Worm (Caenorhabditis elegans) whole organism, L4 larva: ENCODE data around the gene cpna-1.

Experiments used
- F26F4.8 ChIP-seq: fragments of 200-800 bp; sonication (Bioruptor generic); conservative IDR thresholded peaks from 2 replicates; pipeline ENCODE4 v1.3.6; 2022; ENCODE audit warnings: missing genetic modification characterization, missing compliant biosample characterization
- F37D6.2 ChIP-seq: sonication (generic microtip); optimal IDR thresholded peaks from 2 replicates; lab custom pipeline; 2016; ENCODE audit warnings: mild to moderate bottlenecking, missing genetic modification characterization, missing compliant biosample characterization
- F44E2.7 ChIP-seq: fragments of 200-800 bp; sonication (Bioruptor generic); IDR thresholded peaks from 2 replicates; pipeline ENCODE4 v2.1.2; 2022; ENCODE audit warnings: missing genetic modification characterization, missing compliant biosample characterization
- ZK337.2 ChIP-seq: fragments of 200-800 bp; sonication (Bioruptor generic); IDR thresholded peaks from 2 replicates; pipeline ENCODE4 v1.3.6; 2022; ENCODE audit warnings: missing genetic modification reagents, missing genetic modification characterization, missing compliant biosample characterization
- aha-1 ChIP-seq: fragments of 150-350 bp; peaks from one replicate; lab custom pipeline; 2014; ENCODE audit warnings: missing biosample characterization, missing genetic modification characterization
- arid-1 ChIP-seq: fragments of 200-800 bp; sonication (Bioruptor generic); conservative IDR thresholded peaks from 2 replicates; pipeline ENCODE4 v1.3.6; 2022; ENCODE audit warnings: missing genetic modification reagents, missing genetic modification characterization, missing compliant biosample characterization
- ceh-62 ChIP-seq: sonication (generic microtip); optimal IDR thresholded peaks from 2 replicates; lab custom pipeline; 2017; ENCODE audit warnings: missing biosample characterization, missing genetic modification characterization
- daf-8 ChIP-seq: fragments of 200-800 bp; sonication (Bioruptor generic); IDR thresholded peaks from 2 replicates; pipeline ENCODE4 v1.3.6; 2022; ENCODE audit warnings: missing genetic modification characterization, missing compliant biosample characterization
- dmd-9 ChIP-seq: fragments of 200-800 bp; sonication (Bioruptor generic); IDR thresholded peaks from 2 replicates; pipeline ENCODE4 v1.3.6; 2022; ENCODE audit warnings: missing genetic modification reagents, missing genetic modification characterization, missing compliant biosample characterization
- duxl-1 ChIP-seq: sonication (generic microtip); optimal IDR thresholded peaks from 2 replicates; lab custom pipeline; 2016; ENCODE audit warnings: mild to moderate bottlenecking, missing genetic modification characterization, moderate library complexity, missing compliant biosample characterization; ENCODE audit not compliant: poor library complexity
- dve-1 ChIP-seq: sonication (generic microtip); optimal IDR thresholded peaks from 2 replicates; lab custom pipeline; 2017; ENCODE audit warnings: antibody characterized with exemption, mild to moderate bottlenecking, missing genetic modification characterization, missing compliant biosample characterization; ENCODE audit not compliant: insufficient read depth
- egl-27 ChIP-seq: sonication (generic microtip); optimal IDR thresholded peaks from 3 replicates; lab custom pipeline; 2017; ENCODE audit warnings: missing biosample characterization, missing genetic modification reagents, missing genetic modification characterization
- hif-1 ChIP-seq, 2 experiments: sonication (generic microtip); optimal IDR thresholded peaks; 2 replicates each; lab custom pipeline; 2016 to 2017; ENCODE audit warnings: missing compliant biosample characterization in 2 of 2, missing genetic modification characterization in 2 of 2, missing genetic modification reagents in 2 of 2, missing genotype in 2 of 2, mild to moderate bottlenecking in 1 of 2
- hlh-11 ChIP-seq: fragments of 200-800 bp; sonication (Bioruptor generic); optimal IDR thresholded peaks from 2 replicates; lab custom pipeline; 2018; ENCODE audit warnings: mild to moderate bottlenecking, missing genetic modification characterization, missing compliant biosample characterization
- lin-29 ChIP-seq: fragments of 200-800 bp; sonication (Bioruptor generic); IDR thresholded peaks from 2 replicates; pipeline ENCODE4 v1.3.6; 2022; ENCODE audit warnings: missing genetic modification reagents, missing genetic modification characterization, missing compliant biosample characterization
- lin-39 ChIP-seq: fragments of 150-350 bp; optimal IDR thresholded peaks from 2 replicates; lab custom pipeline; 2014; ENCODE audit warnings: missing biosample characterization, missing genetic modification reagents, missing genetic modification characterization
- lir-3 ChIP-seq: sonication (generic microtip); optimal IDR thresholded peaks from 2 replicates; lab custom pipeline; 2016; ENCODE audit warnings: mild to moderate bottlenecking, missing genetic modification characterization, missing compliant biosample characterization
- madf-9 ChIP-seq: fragments of 200-800 bp; sonication (Bioruptor generic); conservative IDR thresholded peaks from 2 replicates; pipeline ENCODE4 v1.3.6; 2022; ENCODE audit warnings: missing genetic modification reagents, missing genetic modification characterization, missing compliant biosample characterization
- mep-1 ChIP-seq: fragments of 150-350 bp; sonication (generic microtip); optimal IDR thresholded peaks from 3 replicates; lab custom pipeline; 2014; ENCODE audit warnings: missing biosample characterization, missing genetic modification characterization
- mxl-2 ChIP-seq: fragments of 200-800 bp; sonication (Bioruptor generic); conservative IDR thresholded peaks from 2 replicates; pipeline ENCODE4 v1.3.6; 2022; ENCODE audit warnings: missing genetic modification reagents, missing genetic modification characterization, missing compliant biosample characterization
- nhr-102 ChIP-seq: sonication (generic microtip); optimal IDR thresholded peaks from 2 replicates; lab custom pipeline; 2016; ENCODE audit warnings: mild to moderate bottlenecking, missing genetic modification characterization, moderate library complexity, missing compliant biosample characterization
- nhr-28 ChIP-seq: fragments of 150-350 bp; optimal IDR thresholded peaks from 2 replicates; lab custom pipeline; 2014; ENCODE audit warnings: missing biosample characterization, missing genetic modification characterization
- nhr-42 ChIP-seq: fragments of 200-800 bp; sonication (Bioruptor generic); IDR thresholded peaks from 2 replicates; pipeline ENCODE4 v1.3.6; 2022; ENCODE audit warnings: missing genetic modification characterization, missing compliant biosample characterization
- nhr-76 ChIP-seq: fragments of 150-350 bp; optimal IDR thresholded peaks from 2 replicates; lab custom pipeline; 2014; ENCODE audit warnings: missing biosample characterization, missing genetic modification characterization
- pqm-1 ChIP-seq: sonication (generic microtip); optimal IDR thresholded peaks from 2 replicates; lab custom pipeline; 2017; ENCODE audit warnings: missing biosample characterization, missing genetic modification characterization
- sdz-12 ChIP-seq: fragments of 200-800 bp; sonication (Bioruptor generic); optimal IDR thresholded peaks from 2 replicates; lab custom pipeline; 2018; ENCODE audit warnings: mild to moderate bottlenecking, missing genetic modification characterization, missing compliant biosample characterization
- set-16 ChIP-seq: fragments of 200-800 bp; sonication (Bioruptor generic); IDR thresholded peaks from 2 replicates; pipeline ENCODE4 v1.3.6; 2022; ENCODE audit warnings: missing genetic modification reagents, missing genetic modification characterization, missing compliant biosample characterization
- snpc-4 ChIP-seq: fragments of 150-350 bp; optimal IDR thresholded peaks from 2 replicates; lab custom pipeline; 2014; ENCODE audit warnings: missing biosample characterization, missing genetic modification characterization
- zag-1 ChIP-seq: fragments of 150-350 bp; optimal IDR thresholded peaks from 2 replicates; lab custom pipeline; 2014; ENCODE audit warnings: missing biosample characterization, missing genetic modification characterization
- zfp-2 ChIP-seq: sonication (generic microtip); optimal IDR thresholded peaks from 2 replicates; lab custom pipeline; 2016; ENCODE audit warnings: mild to moderate bottlenecking, missing genetic modification characterization, missing compliant biosample characterization
- zfp-3 ChIP-seq: fragments of 200-800 bp; sonication (Bioruptor generic); conservative IDR thresholded peaks from 2 replicates; pipeline ENCODE4 v1.3.6; 2022; ENCODE audit warnings: missing genetic modification reagents, missing genetic modification characterization, missing compliant biosample characterization
- ztf-11 ChIP-seq: fragments of 150-350 bp; optimal IDR thresholded peaks from 2 replicates; lab custom pipeline; 2014; ENCODE audit warnings: missing biosample characterization, missing genetic modification characterization
- ztf-7 ChIP-seq: fragments of 150-350 bp; optimal IDR thresholded peaks from 2 replicates; lab custom pipeline; 2014; ENCODE audit warnings: missing biosample characterization, missing genetic modification characterization

cpna-1 gene

DNA sequence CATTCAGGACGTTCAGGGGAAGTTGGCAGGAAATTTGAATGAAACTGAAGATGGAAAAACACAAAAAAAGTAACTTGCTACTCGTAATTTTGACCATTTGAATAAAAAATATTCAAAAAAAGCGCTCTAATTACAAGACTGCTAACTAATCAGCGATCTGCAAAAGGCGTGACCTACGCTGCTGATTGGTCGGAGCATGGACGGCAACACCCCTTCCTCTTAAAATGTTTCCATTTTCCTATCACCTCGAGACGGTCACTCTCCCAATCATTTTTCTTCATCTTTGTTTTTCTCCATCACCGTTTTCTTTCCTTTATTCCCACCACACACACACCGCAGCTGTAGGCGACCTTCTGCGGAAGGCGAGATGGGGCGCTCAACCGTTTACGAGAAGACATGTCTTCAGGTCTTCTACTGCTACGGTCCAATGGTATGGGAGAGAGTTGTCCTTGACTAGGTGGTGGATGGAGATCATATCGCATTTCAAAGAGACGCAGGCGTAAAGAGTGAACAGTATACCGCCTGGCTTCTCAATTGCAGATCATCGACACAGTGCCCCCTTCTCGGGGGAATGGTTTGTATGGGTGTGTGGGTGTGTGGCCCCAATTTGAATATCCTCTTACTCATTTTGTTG lies 34.8 kb upstream of the cpna-1 start (continued):
- TF ChIP-seq zag-1: no peak
- TF ChIP-seq sdz-12 (GFP tag; lab: Kevin White, UChicago): no peak
- no peak for TF ChIP-seq ztf-11 (tag; lab: Kevin White, UChicago)
- TF ChIP-seq ZK337.2 (GFP tag; lab: Robert Waterston, UW): no peak
- no peak for TF ChIP-seq daf-8 (GFP tag; lab: Robert Waterston, UW)
- peak; percentile 20 for TF ChIP-seq hlh-11 (tag; lab: Kevin White, UChicago)
- TF ChIP-seq mep-1 (tag; lab: Kevin White, UChicago): peak; percentile 23
- no peak for TF ChIP-seq lin-39 (tag; lab: Kevin White, UChicago)
- no peak for TF ChIP-seq ceh-62 (tag; lab: Kevin White, UChicago)
- TF ChIP-seq arid-1 (GFP tag; lab: Robert Waterston, UW): no peak
- no peak for TF ChIP-seq zfp-2 (tag; lab: Kevin White, UChicago)
- no peak for TF ChIP-seq nhr-102 (tag; lab: Kevin White, UChicago)
- no peak for TF ChIP-seq set-16 (GFP tag; lab: Robert Waterston, UW)
- TF ChIP-seq duxl-1 (tag; lab: Kevin White, UChicago): no peak
- no peak for TF ChIP-seq zfp-3 (GFP tag; lab: Robert Waterston, UW)
- no peak for TF ChIP-seq F44E2.7 (GFP tag; lab: Robert Waterston, UW)

DNA sequence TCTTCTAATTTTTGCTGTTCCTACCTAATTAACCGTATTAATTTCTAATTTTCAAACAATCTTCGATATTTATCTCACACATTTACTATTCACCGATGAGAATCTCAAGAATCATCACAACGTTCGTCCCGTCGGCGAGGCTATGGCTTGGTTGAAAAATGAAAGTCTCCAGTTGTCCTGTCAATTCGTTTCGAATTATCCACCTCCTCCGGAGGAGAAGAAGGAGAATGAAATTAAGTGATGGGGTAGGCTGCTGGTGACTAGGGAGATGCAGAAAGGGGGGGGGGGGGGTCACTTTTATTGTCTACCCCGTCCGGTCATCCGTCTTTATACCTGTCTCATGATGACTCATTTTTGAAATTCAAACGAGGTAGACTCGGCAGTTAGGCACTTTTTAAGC lies 33.6 kb upstream of the cpna-1 start:
- TF ChIP-seq pqm-1 (tag; lab: Kevin White, UChicago) (no peak), aha-1 (peak; percentile 42)

DNA sequence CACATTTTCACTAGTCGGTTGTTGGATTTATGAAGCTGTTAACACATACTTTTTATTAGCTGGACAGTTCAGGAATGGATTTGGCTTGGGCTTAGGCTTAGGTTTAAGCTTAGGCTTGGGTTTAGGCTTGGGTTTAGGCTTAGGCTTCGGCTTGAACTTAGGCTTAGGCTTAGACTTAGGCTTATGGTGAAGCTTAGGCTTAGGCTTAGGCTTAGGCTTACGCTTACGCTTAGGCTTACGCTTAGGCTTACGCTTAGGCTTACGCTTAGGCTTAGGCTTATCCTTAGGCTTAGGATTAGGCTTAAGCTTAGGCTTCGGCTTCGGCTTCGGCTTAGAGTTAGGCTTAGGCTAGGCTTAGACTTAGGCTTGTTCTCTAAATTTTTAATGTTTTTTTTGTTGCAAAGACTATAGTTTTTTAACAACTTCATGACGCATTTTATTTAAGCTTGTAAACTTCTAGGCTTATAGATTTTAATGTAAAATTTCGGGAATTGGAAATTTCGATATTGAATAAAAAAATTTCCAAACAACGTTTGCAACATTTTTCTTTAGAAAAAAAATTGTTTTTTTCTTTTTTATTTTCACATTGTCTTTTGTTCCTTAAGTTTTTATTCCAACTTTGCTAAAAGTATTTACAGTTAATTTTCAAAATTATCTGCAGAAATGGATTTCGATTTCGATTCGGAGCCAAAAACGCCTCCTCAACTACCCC lies 31.2 kb upstream of the cpna-1 start, which contains the start of gene R03H10.2:
R03H10.2 (plus strand) TSS at position 662 of the 712 bp plus-strand sequence.
- TF ChIP-seq nhr-42 (GFP tag; lab: Robert Waterston, UW) (no peak), mxl-2 (GFP tag; lab: Robert Waterston, UW) (0 out of 2 replicates have a peak, but pooled peaks have one; percentile 4)

DNA sequence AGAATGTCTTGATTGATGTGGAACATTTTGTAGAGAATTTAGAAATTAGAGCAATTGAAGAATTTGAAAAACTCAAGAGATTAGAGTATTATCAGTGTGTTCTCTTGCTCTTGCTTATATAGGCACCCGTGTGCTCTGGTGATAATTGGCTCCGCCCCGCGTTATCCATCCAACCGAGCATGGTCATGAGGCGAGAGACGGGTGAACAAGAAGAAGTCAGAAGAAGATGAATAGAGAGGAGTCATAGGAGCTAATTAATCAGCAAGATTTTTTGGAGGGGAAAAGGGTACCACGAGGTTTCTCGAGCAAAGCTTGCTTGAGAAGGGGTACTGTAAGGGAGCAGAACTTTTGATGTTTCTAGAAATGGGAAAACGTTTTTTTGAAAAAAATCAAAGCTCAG lies 28.6 kb upstream of the cpna-1 start:
- TF ChIP-seq nhr-28 (tag; lab: Kevin White, UChicago): no peak
- TF ChIP-seq hif-1 (tag; optimal IDR thresholded peaks at IDR 0.05; lab: Kevin White, UChicago): no peak
- no peak for TF ChIP-seq madf-9 (GFP tag; lab: Robert Waterston, UW)
- no peak for TF ChIP-seq nhr-76 (tag; lab: Kevin White, UChicago)
- TF ChIP-seq lin-29 (GFP tag; lab: Robert Waterston, UW): no peak
- no peak for TF ChIP-seq F37D6.2 (tag; lab: Kevin White, UChicago)
- TF ChIP-seq F44E2.7 (GFP tag; lab: Robert Waterston, UW): no peak
- TF ChIP-seq ztf-11 (tag; lab: Kevin White, UChicago): no peak
- no peak for TF ChIP-seq set-16 (GFP tag; lab: Robert Waterston, UW)
- TF ChIP-seq zag-1: no peak
- TF ChIP-seq egl-27: no peak
- no peak for TF ChIP-seq F26F4.8
- TF ChIP-seq dve-1 (tag; lab: Kevin White, UChicago): no peak
- TF ChIP-seq ztf-7: no peak
- TF ChIP-seq snpc-4 (tag; lab: Kevin White, UChicago): no peak
- TF ChIP-seq lir-3 (tag; lab: Kevin White, UChicago): no peak
- TF ChIP-seq dmd-9 (GFP tag; lab: Robert Waterston, UW): no peak
